Fruit fly (Drosophila melanogaster): Measurements from ENCODE around the gene scat.

DNA sequence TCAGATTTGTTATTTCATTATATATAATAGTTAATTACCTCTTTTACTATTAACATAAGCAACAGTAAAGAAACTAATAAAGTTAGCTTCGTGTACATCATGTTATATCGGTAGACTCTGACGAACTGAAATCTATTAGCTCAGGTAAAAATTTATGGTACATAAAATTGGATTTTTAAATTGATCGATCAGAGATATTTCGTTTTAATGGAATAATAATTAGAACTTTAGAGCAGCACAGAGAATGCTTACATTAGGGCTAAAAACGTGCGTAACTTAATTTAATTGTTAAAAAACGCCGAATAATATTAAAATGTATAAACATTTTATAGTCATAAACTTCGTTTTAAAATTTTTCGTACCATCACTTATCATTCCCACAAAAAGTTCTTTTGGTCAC is 9.4 kb downstream of the scat start, which contains the start of gene CG33723:
- TF ChIP-seq Myc (optimal IDR thresholded peaks at IDR 0.05) (no peak), Sin3A (optimal IDR thresholded peaks at IDR 0.05) (no peak), insv (optimal IDR thresholded peaks at IDR 0.05) (no peak), ttk (optimal IDR thresholded peaks at IDR 0.05) (no peak), psq (optimal IDR thresholded peaks at IDR 0.05) (no peak), h (optimal IDR thresholded peaks at IDR 0.05) (no peak)

All from Kc167 (cell line).